Fruit fly (Drosophila melanogaster) whole organism, embryonic: Measurements from ENCODE around the gene DCTN5-p25.

ENCODE experiments used
- CG3407 ChIP-seq: fragments of 200-800 bp; sonication (Bioruptor generic); optimal IDR thresholded peaks from 2 replicates; lab custom pipeline; 2018; ENCODE audit warnings: missing biosample characterization, mild to moderate bottlenecking, missing genetic modification characterization
- sisA ChIP-seq: fragments of 200-800 bp; sonication (Bioruptor generic); IDR thresholded peaks from 2 replicates; pipeline ENCODE4 v1.3.6; 2022; ENCODE audit warnings: missing biosample characterization, missing genetic modification characterization
- tna ChIP-seq: fragments of 200-800 bp; sonication (Bioruptor generic); IDR thresholded peaks from 2 replicates; pipeline ENCODE4 v1.3.6; 2022; ENCODE audit warnings: missing biosample characterization, missing genetic modification characterization; ENCODE audit not compliant: partially characterized antibody

- TF ChIP-seq sisA: no peak
- TF ChIP-seq CG3407 (GFP tag; lab: Kevin White, UChicago): no peak
- no peak for TF ChIP-seq tna (GFP tag; lab: Robert Waterston, UW)
Measured at dm6 chr2L:15013523-15013922, 8.0 kb downstream of the DCTN5-p25 start.
